Worm (Caenorhabditis elegans): Measurements from ENCODE around the gene ubc-23.

DNA sequence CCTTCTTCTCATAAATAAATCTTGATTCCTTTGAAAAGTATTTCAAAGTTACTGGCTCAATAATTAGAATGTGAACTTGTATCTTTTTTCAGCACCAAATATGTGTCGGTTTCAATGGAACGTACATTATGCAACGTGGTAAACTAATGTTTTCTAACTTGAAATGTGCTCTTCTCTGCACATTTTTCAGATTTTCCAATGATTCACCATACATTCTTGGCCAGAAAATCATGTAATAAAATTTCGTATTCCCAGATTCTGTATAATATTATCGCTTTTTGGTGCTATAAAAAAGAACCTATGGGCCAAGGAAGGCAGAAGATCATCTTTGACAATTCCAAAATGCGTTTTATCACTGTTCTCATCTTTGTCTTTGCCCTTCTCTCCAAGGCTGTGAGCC lies 16.9 kb downstream of the ubc-23 start, which contains the start of gene C06E2.9:
- TF ChIP-seq scrt-1 (GFP tag; IDR thresholded peaks at IDR 0.05), result no peak
- no peak for TF ChIP-seq tbx-37 (GFP tag; conservative IDR thresholded peaks at IDR 0.05)
- TF ChIP-seq hmg-4 (GFP tag; optimal IDR thresholded peaks at IDR 0.05), result no peak
- TF ChIP-seq ceh-13 (GFP tag; optimal IDR thresholded peaks at IDR 0.05), result no peak
- TF ChIP-seq pes-1 (GFP tag; IDR thresholded peaks at IDR 0.05), result no peak
- no peak for TF ChIP-seq ama-1 (optimal IDR thresholded peaks at IDR 0.05)
- no peak for TF ChIP-seq B0310.2 (tag; optimal IDR thresholded peaks at IDR 0.05)
- no peak for TF ChIP-seq hmbx-1 (tag; optimal IDR thresholded peaks at IDR 0.05)
- TF ChIP-seq aly-1 (tag; optimal IDR thresholded peaks at IDR 0.05), result no peak
- TF ChIP-seq ets-7 (tag; optimal IDR thresholded peaks at IDR 0.05), result no peak
